Fruit fly (Drosophila melanogaster): ENCODE measurements around the gene IPIP.

IPIP gene

dm6 chr2L:6070656-6071231, 22.9 kb downstream of the IPIP start, which contains the start of the genes CG9154 and Kr-h2 (continued):
- TF ChIP-seq CG4318 (GFP tag; optimal IDR thresholded peaks at IDR 0.05) (no peak), achi (GFP tag; optimal IDR thresholded peaks at IDR 0.05) (peak; percentile 44), Sox15 (GFP tag; optimal IDR thresholded peaks at IDR 0.05) (no peak), CG1621 (tag; optimal IDR thresholded peaks at IDR 0.05) (no peak), CG11762 (GFP tag; optimal IDR thresholded peaks at IDR 0.05; ENCODE audit: insufficient read depth) (no peak), pdm3 (GFP tag; optimal IDR thresholded peaks at IDR 0.05) (no peak), OdsH (GFP tag; optimal IDR thresholded peaks at IDR 0.05) (no peak), CG9139 (GFP tag; optimal IDR thresholded peaks at IDR 0.05) (no peak), dac (GFP tag; optimal IDR thresholded peaks at IDR 0.05) (no peak), CG7368 (GFP tag; optimal IDR thresholded peaks at IDR 0.05) (peak; percentile 29), CG6808 (GFP tag; optimal IDR thresholded peaks at IDR 0.05) (no peak), vri (GFP tag; optimal IDR thresholded peaks at IDR 0.05) (no peak), CG10631 (GFP tag; optimal IDR thresholded peaks at IDR 0.05) (peak; percentile 26), Lpt (GFP tag; optimal IDR thresholded peaks at IDR 0.05) (no peak), acj6 (GFP tag; optimal IDR thresholded peaks at IDR 0.05) (no peak), CG6276 (GFP tag; optimal IDR thresholded peaks at IDR 0.05) (peak; percentile 63), Gug (GFP tag; IDR thresholded peaks at IDR 0.05) (peak; percentile 59; the same call in 1 of the 2 replicates), CG10669 (GFP tag; optimal IDR thresholded peaks at IDR 0.05) (no peak), CG8319 (GFP tag; optimal IDR thresholded peaks at IDR 0.05) (no peak), CG16779 (tag; optimal IDR thresholded peaks at IDR 0.05) (no peak), Eip78C (GFP tag) (peak; percentile 66), Eip75B (GFP tag; optimal IDR thresholded peaks at IDR 0.05) (no peak), lz (GFP tag; optimal IDR thresholded peaks at IDR 0.05) (peak; percentile 48), fd59A (GFP tag; optimal IDR thresholded peaks at IDR 0.05) (no peak), CG11294 (GFP tag; IDR thresholded peaks at IDR 0.05) (0 out of 2 replicates have a peak, but pooled peaks have one; percentile 34), Ets21C (GFP tag; optimal IDR thresholded peaks at IDR 0.05) (no peak), Hr4 (GFP tag; optimal IDR thresholded peaks at IDR 0.05) (no peak), Eip93F (GFP tag; optimal IDR thresholded peaks at IDR 0.05) (no peak)

- TF ChIP-seq eg (GFP tag; IDR thresholded peaks at IDR 0.05), result no peak
- TF ChIP-seq CG4318 (GFP tag; optimal IDR thresholded peaks at IDR 0.05), result no peak
- no peak for TF ChIP-seq dac (GFP tag; optimal IDR thresholded peaks at IDR 0.05)
- TF ChIP-seq fkh (GFP tag; optimal IDR thresholded peaks at IDR 0.05), result no peak
- no peak for TF ChIP-seq pdm3 (GFP tag; optimal IDR thresholded peaks at IDR 0.05)
- TF ChIP-seq lz (GFP tag; optimal IDR thresholded peaks at IDR 0.05), result no peak
Observed at dm6 chr2L:6072124-6072523, 24.3 kb downstream of the IPIP start.

dm6 chr2L:6073894-6074293, 26.1 kb downstream of the IPIP start:
- no peak for TF ChIP-seq pdm3 (GFP tag; optimal IDR thresholded peaks at IDR 0.05)

dm6 chr2L:6074314-6074713, 26.5 kb downstream of the IPIP start:
- TF ChIP-seq OdsH (GFP tag; optimal IDR thresholded peaks at IDR 0.05) (no peak), spab (GFP tag; optimal IDR thresholded peaks at IDR 0.05) (no peak), pdm3 (GFP tag; optimal IDR thresholded peaks at IDR 0.05) (no peak), CG11294 (GFP tag; IDR thresholded peaks at IDR 0.05) (no peak), Hr38 (GFP tag; optimal IDR thresholded peaks at IDR 0.05) (no peak), achi (GFP tag; optimal IDR thresholded peaks at IDR 0.05) (no peak), CG1621 (tag; optimal IDR thresholded peaks at IDR 0.05) (no peak), Eip78C (GFP tag) (no peak), vri (GFP tag; optimal IDR thresholded peaks at IDR 0.05) (no peak), fd85E (GFP tag; optimal IDR thresholded peaks at IDR 0.05) (no peak), dac (GFP tag; optimal IDR thresholded peaks at IDR 0.05) (no peak), CG8119 (GFP tag; IDR thresholded peaks at IDR 0.05) (no peak), CG10631 (GFP tag; optimal IDR thresholded peaks at IDR 0.05) (no peak), CG8319 (GFP tag; optimal IDR thresholded peaks at IDR 0.05) (no peak), svp (GFP tag) (no peak), CG31627 (GFP tag; optimal IDR thresholded peaks at IDR 0.05) (no peak), CG15336 (GFP tag; IDR thresholded peaks at IDR 0.05) (no peak)
